Fruit fly (Drosophila melanogaster) whole organism, embryonic: ENCODE results near the gene CG8301.

Experiments
- CG11085 ChIP-seq: fragments of 200-800 bp; sonication (Bioruptor generic); IDR thresholded peaks from 2 replicates; pipeline ENCODE4 v1.3.6; 2022; ENCODE audit warnings: missing biosample characterization, missing genetic modification characterization
- CG12104 ChIP-seq: fragments of 200-800 bp; sonication (Bioruptor generic); optimal IDR thresholded peaks from 3 replicates; lab custom pipeline; 2016; ENCODE audit warnings: missing biosample characterization, missing genetic modification characterization
- CG12219 ChIP-seq: fragments of 200-800 bp; sonication (Bioruptor generic); optimal IDR thresholded peaks from 3 replicates; lab custom pipeline; 2018; ENCODE audit warnings: missing biosample characterization, mild to moderate bottlenecking, missing genetic modification characterization
- CG12299 ChIP-seq: fragments of 200-800 bp; sonication (Bioruptor generic); optimal IDR thresholded peaks from 2 replicates; lab custom pipeline; 2018; ENCODE audit warnings: missing biosample characterization, mild to moderate bottlenecking, missing genetic modification characterization
- CG13775 ChIP-seq: fragments of 200-800 bp; sonication (Bioruptor generic); optimal IDR thresholded peaks from 3 replicates; lab custom pipeline; 2017; ENCODE audit warnings: missing biosample characterization, mild to moderate bottlenecking, missing genetic modification characterization
- CG13894 ChIP-seq: fragments of 200-800 bp; sonication (Bioruptor generic); optimal IDR thresholded peaks from 3 replicates; lab custom pipeline; 2018; ENCODE audit warnings: missing biosample characterization, mild to moderate bottlenecking, missing genetic modification characterization, moderate library complexity
- CG15011 ChIP-seq: fragments of 200-800 bp; sonication (Bioruptor generic); optimal IDR thresholded peaks from 3 replicates; lab custom pipeline; 2018; ENCODE audit warnings: missing biosample characterization, mild to moderate bottlenecking, missing genetic modification characterization
- CG30020 ChIP-seq: fragments of 200-800 bp; optimal IDR thresholded peaks from 2 replicates; lab custom pipeline; 2019; ENCODE audit warnings: missing biosample characterization, mild to moderate bottlenecking, missing genetic modification characterization, moderate library complexity
- CG31441 ChIP-seq: fragments of 200-800 bp; sonication (Bioruptor generic); IDR thresholded peaks from 2 replicates; pipeline ENCODE4 v1.3.6; 2022; ENCODE audit warnings: missing biosample characterization, missing genetic modification characterization
- CG42726 ChIP-seq: fragments of 200-800 bp; sonication (Bioruptor generic); IDR thresholded peaks from 2 replicates; pipeline ENCODE4 v1.3.6; 2022; ENCODE audit warnings: missing biosample characterization, missing genetic modification characterization; ENCODE audit not compliant: partially characterized antibody
- CG43689 ChIP-seq: fragments of 200-800 bp; sonication (Bioruptor generic); IDR thresholded peaks from 2 replicates; pipeline ENCODE4 v1.3.6; 2022; ENCODE audit warnings: missing biosample characterization, missing genetic modification characterization
- CG4404 ChIP-seq: fragments of 200-800 bp; sonication (Bioruptor generic); IDR thresholded peaks from 2 replicates; pipeline ENCODE4 v1.3.6; 2022; ENCODE audit warnings: missing biosample characterization, missing genetic modification characterization
- CG4820 ChIP-seq: fragments of 200-800 bp; sonication (Bioruptor generic); optimal IDR thresholded peaks from 3 replicates; lab custom pipeline; 2016; ENCODE audit warnings: missing biosample characterization, missing genetic modification characterization
- CG4854 ChIP-seq: fragments of 200-800 bp; sonication (Bioruptor generic); optimal IDR thresholded peaks from 2 replicates; lab custom pipeline; 2016; ENCODE audit warnings: missing biosample characterization, missing genetic modification characterization, inconsistent platforms
- CG6254 ChIP-seq: fragments of 200-800 bp; sonication (Bioruptor generic); optimal IDR thresholded peaks from 3 replicates; lab custom pipeline; 2017; ENCODE audit warnings: mild to moderate bottlenecking, missing biosample characterization, missing genetic modification reagents, missing genetic modification characterization
- CG6654 ChIP-seq: fragments of 200-800 bp; sonication (Bioruptor generic); optimal IDR thresholded peaks from 2 replicates; lab custom pipeline; 2017; ENCODE audit warnings: missing biosample characterization, mild to moderate bottlenecking, missing genetic modification characterization
- CG6765 ChIP-seq: fragments of 200-800 bp; sonication (Bioruptor generic); optimal IDR thresholded peaks from 3 replicates; lab custom pipeline; 2017; ENCODE audit warnings: missing biosample characterization, mild to moderate bottlenecking, missing genetic modification characterization
- CG8089 ChIP-seq: fragments of 200-800 bp; sonication (Bioruptor generic); optimal IDR thresholded peaks from 3 replicates; lab custom pipeline; 2016; ENCODE audit warnings: missing biosample characterization, missing genetic modification characterization
- Dek ChIP-seq: fragments of 200-800 bp; sonication (Bioruptor generic); optimal IDR thresholded peaks from 3 replicates; lab custom pipeline; 2019; ENCODE audit warnings: missing biosample characterization, mild to moderate bottlenecking, missing genetic modification characterization, moderate library complexity
- E2f2 ChIP-seq: fragments of 200-800 bp; sonication (Bioruptor generic); IDR thresholded peaks from 2 replicates; pipeline ENCODE4 v1.3.6; 2022; ENCODE audit warnings: missing biosample characterization, missing genetic modification characterization
- H15 ChIP-seq: fragments of 200-800 bp; sonication (Bioruptor generic); IDR thresholded peaks from 3 replicates; pipeline ENCODE4 v1.3.6; 2022; ENCODE audit warnings: missing biosample characterization, missing genetic modification characterization
- Hsf ChIP-seq: fragments of 200-800 bp; sonication (Bioruptor generic); optimal IDR thresholded peaks from 3 replicates; lab custom pipeline; 2016; ENCODE audit warnings: missing biosample characterization, missing genetic modification characterization
- Kr ChIP-seq: fragments of 200-800 bp; sonication (Bioruptor generic); optimal IDR thresholded peaks from 2 replicates; lab custom pipeline; 2017; ENCODE audit warnings: missing biosample characterization, mild to moderate bottlenecking, missing genetic modification characterization
- Lhr ChIP-seq: fragments of 200-800 bp; sonication (Bioruptor generic); optimal IDR thresholded peaks from 3 replicates; lab custom pipeline; 2017; ENCODE audit warnings: mild to moderate bottlenecking, missing biosample characterization, missing genetic modification reagents, missing genetic modification characterization
- MESR4 ChIP-seq: fragments of 200-800 bp; sonication (Bioruptor generic); optimal IDR thresholded peaks from 2 replicates; lab custom pipeline; 2018; ENCODE audit warnings: missing biosample characterization, mild to moderate bottlenecking, missing genetic modification characterization, moderate library complexity
- Mrtf ChIP-seq: fragments of 200-800 bp; sonication (Bioruptor generic); IDR thresholded peaks from 3 replicates; pipeline ENCODE4 v1.3.6; 2022; ENCODE audit warnings: missing biosample characterization, missing genetic modification characterization
- Myb ChIP-seq: fragments of 200-800 bp; sonication (Bioruptor generic); optimal IDR thresholded peaks from 2 replicates; lab custom pipeline; 2016; ENCODE audit warnings: missing biosample characterization, missing genetic modification characterization
- NfI ChIP-seq: fragments of 200-800 bp; sonication (Bioruptor generic); optimal IDR thresholded peaks from 3 replicates; lab custom pipeline; 2018; ENCODE audit warnings: missing biosample characterization, mild to moderate bottlenecking, missing genetic modification characterization, moderate library complexity
- Opbp ChIP-seq: fragments of 200-800 bp; sonication (Bioruptor generic); IDR thresholded peaks from 3 replicates; pipeline ENCODE4 v1.3.6; 2022; ENCODE audit warnings: missing biosample characterization, missing genetic modification characterization; ENCODE audit not compliant: partially characterized antibody
- Trl ChIP-seq, 3 experiments: fragments of >200 bp in 2 of 3; fragments of 200-800 bp in 1 of 3; sonication (Bioruptor generic) in 1 of 3; optimal IDR thresholded peaks; 2 replicates in 1 of 3; 3 replicates in 2 of 3; lab custom pipeline; 2016 to 2017; ENCODE audit warnings: missing biosample characterization in 1 of 3, missing genetic modification characterization in 1 of 3
- abd-A ChIP-seq: fragments of 200-800 bp; sonication (Bioruptor generic); optimal IDR thresholded peaks from 3 replicates; lab custom pipeline; 2019; ENCODE audit warnings: missing biosample characterization, mild to moderate bottlenecking, missing genetic modification characterization, moderate library complexity
- br ChIP-seq: fragments of >200 bp; optimal IDR thresholded peaks from 2 replicates; lab custom pipeline; 2017
- chif ChIP-seq, 2 experiments: fragments of 200-800 bp; sonication (Bioruptor generic); optimal IDR thresholded peaks; 3 replicates each; lab custom pipeline; 2016; ENCODE audit warnings: missing biosample characterization in 2 of 2, missing genetic modification characterization in 2 of 2
- chinmo ChIP-seq: fragments of 200-800 bp; sonication (Bioruptor generic); IDR thresholded peaks from 4 replicates; pipeline ENCODE4 v1.3.6; 2022; ENCODE audit warnings: missing biosample characterization, missing genetic modification characterization; ENCODE audit not compliant: partially characterized antibody
- ci ChIP-seq: fragments of 200-800 bp; sonication (Bioruptor generic); IDR thresholded peaks from 3 replicates; pipeline ENCODE4 v1.3.6; 2022; ENCODE audit warnings: missing biosample characterization, missing genetic modification characterization
- dm ChIP-seq: fragments of 200-800 bp; sonication (Bioruptor generic); optimal IDR thresholded peaks from 3 replicates; lab custom pipeline; 2016; ENCODE audit warnings: missing biosample characterization, missing genetic modification characterization
- fd102C ChIP-seq: fragments of 200-800 bp; sonication (Bioruptor generic); optimal IDR thresholded peaks from 2 replicates; lab custom pipeline; 2018; ENCODE audit warnings: missing biosample characterization, mild to moderate bottlenecking, missing genetic modification characterization, moderate library complexity
- inv ChIP-seq: fragments of 200-800 bp; sonication (Bioruptor generic); IDR thresholded peaks from 2 replicates; pipeline ENCODE4 v1.3.6; 2022; ENCODE audit warnings: missing biosample characterization, missing genetic modification characterization; ENCODE audit not compliant: partially characterized antibody
- mam ChIP-seq: fragments of 200-800 bp; sonication (Bioruptor generic); optimal IDR thresholded peaks from 3 replicates; lab custom pipeline; 2016; ENCODE audit warnings: missing biosample characterization, missing genetic modification characterization
- pita ChIP-seq: fragments of 200-800 bp; sonication (Bioruptor generic); optimal IDR thresholded peaks from 2 replicates; lab custom pipeline; 2017; ENCODE audit warnings: missing biosample characterization, mild to moderate bottlenecking, missing genetic modification characterization
- ro ChIP-seq: fragments of 200-800 bp; sonication (Bioruptor generic); IDR thresholded peaks from 2 replicates; pipeline ENCODE4 v1.3.6; 2022; ENCODE audit warnings: missing biosample characterization, missing genetic modification characterization
- sd ChIP-seq: fragments of 200-800 bp; sonication (Bioruptor generic); optimal IDR thresholded peaks from 3 replicates; lab custom pipeline; 2018; ENCODE audit warnings: missing biosample characterization, mild to moderate bottlenecking, missing genetic modification characterization, moderate library complexity
- slou ChIP-seq: fragments of 200-800 bp; sonication (Bioruptor generic); optimal IDR thresholded peaks from 3 replicates; lab custom pipeline; 2016; ENCODE audit warnings: missing biosample characterization, missing genetic modification characterization
- so ChIP-seq: fragments of 200-800 bp; sonication (Bioruptor generic); IDR thresholded peaks from 3 replicates; pipeline ENCODE4 v1.3.6; 2022; ENCODE audit warnings: missing biosample characterization, missing genetic modification characterization
- stwl ChIP-seq: fragments of 200-800 bp; sonication (Bioruptor generic); optimal IDR thresholded peaks from 3 replicates; lab custom pipeline; 2018; ENCODE audit warnings: missing biosample characterization, mild to moderate bottlenecking, missing genetic modification characterization, moderate library complexity
- sug ChIP-seq: fragments of 200-800 bp; optimal IDR thresholded peaks from 2 replicates; lab custom pipeline; 2019; ENCODE audit warnings: missing biosample characterization, mild to moderate bottlenecking, missing genetic modification characterization, moderate library complexity
- toy ChIP-seq: fragments of 200-800 bp; sonication (Bioruptor generic); IDR thresholded peaks from 2 replicates; pipeline ENCODE4 v1.3.6; 2022; ENCODE audit warnings: missing biosample characterization, missing genetic modification characterization
- vnd ChIP-seq: fragments of 200-800 bp; sonication (Bioruptor generic); IDR thresholded peaks from 3 replicates; pipeline ENCODE4 v1.3.6; 2022; ENCODE audit warnings: missing biosample characterization, missing genetic modification characterization; ENCODE audit not compliant: partially characterized antibody
- zen2 ChIP-seq: fragments of 200-800 bp; sonication (Bioruptor generic); IDR thresholded peaks from 3 replicates; pipeline ENCODE4 v1.3.6; 2022; ENCODE audit warnings: missing biosample characterization, missing genetic modification characterization; ENCODE audit not compliant: partially characterized antibody
- zf30C ChIP-seq: fragments of 200-800 bp; sonication (Bioruptor generic); optimal IDR thresholded peaks from 3 replicates; lab custom pipeline; 2018; ENCODE audit warnings: missing biosample characterization, mild to moderate bottlenecking, missing genetic modification characterization
- zfh1 ChIP-seq: fragments of 200-800 bp; sonication (Bioruptor generic); IDR thresholded peaks from 3 replicates; pipeline ENCODE4 v1.3.6; 2022; ENCODE audit warnings: missing biosample characterization, missing genetic modification characterization

The CG8301 gene

dm6 chr3R:9596615-9597014, 15.5 kb downstream of the CG8301 start:
- TF ChIP-seq CG13894 (tag; lab: Kevin White, UChicago): no peak
- TF ChIP-seq stwl: no peak
- TF ChIP-seq dm (GFP tag; lab: Kevin White, UChicago): no peak
- no peak for TF ChIP-seq CG15011 (GFP tag; lab: Kevin White, UChicago)
- no peak for TF ChIP-seq CG43689
- TF ChIP-seq chinmo (GFP tag; lab: Robert Waterston, UW): peak; percentile 43; the same call in 1 of the 4 replicates
- no peak for TF ChIP-seq Opbp (GFP tag; lab: Robert Waterston, UW)
- no peak for TF ChIP-seq chif (GFP tag; optimal IDR thresholded peaks at IDR 0.05; lab: Kevin White, UChicago)
- TF ChIP-seq mam (GFP tag; lab: Kevin White, UChicago): no peak
- no peak for TF ChIP-seq pita
- peak; percentile 43 for TF ChIP-seq abd-A (tag; lab: Kevin White, UChicago)
- TF ChIP-seq slou (GFP tag; lab: Kevin White, UChicago): no peak
- TF ChIP-seq inv (GFP tag; lab: Robert Waterston, UW): no peak
- peak; percentile 94 for TF ChIP-seq sd (tag; lab: Kevin White, UChicago)
- no peak for TF ChIP-seq MESR4 (GFP tag; lab: Kevin White, UChicago)
- TF ChIP-seq CG30020 (tag; lab: Kevin White, UChicago): no peak
- no peak for TF ChIP-seq Dek
- no peak for TF ChIP-seq CG12219 (GFP tag; lab: Kevin White, UChicago)
- TF ChIP-seq CG4854: no peak
- TF ChIP-seq CG4404: no peak
- no peak for TF ChIP-seq vnd (GFP tag; lab: Robert Waterston, UW)
- TF ChIP-seq CG12299 (tag; lab: Kevin White, UChicago): no peak
- no peak for TF ChIP-seq zfh1 (GFP tag; lab: Robert Waterston, UW)
- TF ChIP-seq br (lab: Kevin White, UChicago): no peak
- no peak for TF ChIP-seq CG42726 (GFP tag; lab: Robert Waterston, UW)
- TF ChIP-seq CG6654 (GFP tag; lab: Kevin White, UChicago): no peak

dm6 chr3R:9598099-9598498, 17.0 kb downstream of the CG8301 start:
- TF ChIP-seq Myb (GFP tag; lab: Kevin White, UChicago) (no peak), fd102C (GFP tag; lab: Kevin White, UChicago) (no peak), NfI (GFP tag; lab: Kevin White, UChicago) (peak; percentile 30), CG6765 (GFP tag; lab: Kevin White, UChicago) (no peak), H15 (GFP tag; lab: Robert Waterston, UW) (no peak), CG31441 (GFP tag; lab: Robert Waterston, UW) (peak; percentile 65), Trl (optimal IDR thresholded peaks at IDR 0.05; lab: Kevin White, UChicago) (no peak), Trl (GFP tag; optimal IDR thresholded peaks at IDR 0.05; lab: Kevin White, UChicago) (peak; percentile 36), Hsf (GFP tag; lab: Kevin White, UChicago) (peak; percentile 36), Lhr (GFP tag; lab: Kevin White, UChicago) (peak; percentile 30), CG11085 (GFP tag; lab: Robert Waterston, UW) (no peak), CG13775 (GFP tag; lab: Kevin White, UChicago) (peak; percentile 8), ci (GFP tag; lab: Robert Waterston, UW) (peak; percentile 75; the same call in 2 of the 3 replicates), zen2 (GFP tag; lab: Robert Waterston, UW) (no peak), so (0 out of 3 replicates have a peak, but pooled peaks have one; percentile 15), sug (no peak), Kr (no peak), CG6254 (GFP tag; lab: Kevin White, UChicago) (peak; percentile 50), CG4820 (GFP tag; lab: Kevin White, UChicago) (peak; percentile 71), CG8089 (GFP tag; lab: Kevin White, UChicago) (peak; percentile 12), MESR4 (GFP tag; lab: Kevin White, UChicago) (no peak), E2f2 (GFP tag; lab: Robert Waterston, UW) (no peak), CG12104 (GFP tag; lab: Kevin White, UChicago) (no peak), ro (GFP tag; lab: Robert Waterston, UW) (no peak), Mrtf (GFP tag; lab: Robert Waterston, UW) (0 out of 3 replicates have a peak, but pooled peaks have one; percentile 18), zf30C (GFP tag; lab: Kevin White, UChicago) (peak; percentile 41), toy (GFP tag; lab: Robert Waterston, UW) (no peak)
